Fruit fly (Drosophila melanogaster): ENCODE measurements around the gene tfc.

The tfc gene

dm6 chr3L:1319097-1319725, 63.0 kb downstream of the tfc start (continued):
- no peak for TF ChIP-seq CG9876 (GFP tag; optimal IDR thresholded peaks at IDR 0.05)
- TF ChIP-seq CG13123 (GFP tag; optimal IDR thresholded peaks at IDR 0.05), result peak; percentile 25
- TF ChIP-seq CG10543 (GFP tag; optimal IDR thresholded peaks at IDR 0.05), result no peak
- peak; percentile 68 for TF ChIP-seq jumu (GFP tag; optimal IDR thresholded peaks at IDR 0.05)
- TF ChIP-seq CG11093 (GFP tag; IDR thresholded peaks at IDR 0.05), result peak; percentile 66; the same call in 2 of the 3 replicates
- TF ChIP-seq caup (GFP tag; optimal IDR thresholded peaks at IDR 0.05; ENCODE audit: severe bottlenecking), result peak; percentile 24
- peak; percentile 18 for TF ChIP-seq pros (GFP tag; optimal IDR thresholded peaks at IDR 0.05)
- peak; percentile 29 for TF ChIP-seq salm (tag; optimal IDR thresholded peaks at IDR 0.05)
- TF ChIP-seq bsh (GFP tag; optimal IDR thresholded peaks at IDR 0.05), result peak; percentile 89 to 94
- peak; percentile 56; the same call in 2 of the 3 replicates for TF ChIP-seq CG14050 (GFP tag; IDR thresholded peaks at IDR 0.05)
- TF ChIP-seq Gsc (GFP tag; IDR thresholded peaks at IDR 0.05), result peak; percentile 42; the same call in 1 of the 2 replicates
- no peak for TF ChIP-seq luna (GFP tag; optimal IDR thresholded peaks at IDR 0.05)
- 0 out of 3 replicates have a peak, but pooled peaks have one; percentile 37 for TF ChIP-seq CG6791 (GFP tag; IDR thresholded peaks at IDR 0.05; ENCODE audit: partially characterized antibody)
- no peak for TF ChIP-seq CG7745 (tag; optimal IDR thresholded peaks at IDR 0.05)
- TF ChIP-seq chm (GFP tag; IDR thresholded peaks at IDR 0.05), result peak; percentile 73
- TF ChIP-seq CG4707 (GFP tag; optimal IDR thresholded peaks at IDR 0.05), result peak; percentile 76
- peak; percentile 48; the same call in 1 of the 2 replicates for TF ChIP-seq slbo (GFP tag; IDR thresholded peaks at IDR 0.05)
- TF ChIP-seq crol (GFP tag; IDR thresholded peaks at IDR 0.05), result 0 out of 2 replicates have a peak, but pooled peaks have one; percentile 13
- TF ChIP-seq Nf-YB (GFP tag; optimal IDR thresholded peaks at IDR 0.05), result peak; percentile 38
- TF ChIP-seq CG30020 (tag; optimal IDR thresholded peaks at IDR 0.05), result no peak
- peak; percentile 47 for TF ChIP-seq Dip3 (GFP tag; optimal IDR thresholded peaks at IDR 0.05)
- no peak for TF ChIP-seq emc (GFP tag; optimal IDR thresholded peaks at IDR 0.05)
- TF ChIP-seq CG3163 (GFP tag; optimal IDR thresholded peaks at IDR 0.05), result peak; percentile 27
- peak; percentile 7 for TF ChIP-seq Jarid2 (GFP tag; optimal IDR thresholded peaks at IDR 0.05)
- peak; percentile 15; the same call in 1 of the 2 replicates for TF ChIP-seq Ravus (GFP tag; IDR thresholded peaks at IDR 0.05)
- peak; percentile 92 for TF ChIP-seq sisA (GFP tag; IDR thresholded peaks at IDR 0.05)
- peak; percentile 81 for TF ChIP-seq Oli (tag; optimal IDR thresholded peaks at IDR 0.05)
- TF ChIP-seq CG9215 (GFP tag; IDR thresholded peaks at IDR 0.05), result 0 out of 2 replicates have a peak, but pooled peaks have one; percentile 15
- TF ChIP-seq CG9609 (GFP tag; optimal IDR thresholded peaks at IDR 0.05), result peak; percentile 64
- TF ChIP-seq CG9437 (GFP tag; optimal IDR thresholded peaks at IDR 0.05), result peak; percentile 38
- peak; percentile 87 for TF ChIP-seq ATbp (GFP tag; optimal IDR thresholded peaks at IDR 0.05)
- no peak for TF ChIP-seq Sin3A (optimal IDR thresholded peaks at IDR 0.05)
- 0 out of 2 replicates have a peak, but pooled peaks have one; percentile 9 for TF ChIP-seq al (GFP tag; IDR thresholded peaks at IDR 0.05)
- TF ChIP-seq CG18619 (GFP tag; optimal IDR thresholded peaks at IDR 0.05), result peak; percentile 57
- TF ChIP-seq PHDP (tag; optimal IDR thresholded peaks at IDR 0.05), result peak; percentile 72
- peak; percentile 80 for TF ChIP-seq Nf-YA (GFP tag; IDR thresholded peaks at IDR 0.05)
- TF ChIP-seq CG12155 (GFP tag; optimal IDR thresholded peaks at IDR 0.05), result peak; percentile 33
- TF ChIP-seq ci (GFP tag; IDR thresholded peaks at IDR 0.05), result peak; percentile 95
- TF ChIP-seq Doc2 (GFP tag; IDR thresholded peaks at IDR 0.05), result no peak
- peak; percentile 70 for TF ChIP-seq Mes4 (GFP tag; optimal IDR thresholded peaks at IDR 0.05)
- TF ChIP-seq tll (GFP tag; optimal IDR thresholded peaks at IDR 0.05), result no peak
- peak; percentile 67; the same call in 1 of the 2 replicates for TF ChIP-seq CG32532 (GFP tag; IDR thresholded peaks at IDR 0.05)
- TF ChIP-seq nmo (GFP tag; optimal IDR thresholded peaks at IDR 0.05), result peak; percentile 85
- TF ChIP-seq en (GFP tag; optimal IDR thresholded peaks at IDR 0.05), result peak; percentile 49
- TF ChIP-seq Gug (GFP tag; IDR thresholded peaks at IDR 0.05), result peak; percentile 60; the same call in 3 of the 4 replicates
- no peak for TF ChIP-seq CG11696 (GFP tag; IDR thresholded peaks at IDR 0.05)
- peak; percentile 74 for TF ChIP-seq dimm (GFP tag; IDR thresholded peaks at IDR 0.05)
- TF ChIP-seq Lpt (GFP tag; optimal IDR thresholded peaks at IDR 0.05), result no peak
- no peak for TF ChIP-seq fru (optimal IDR thresholded peaks at IDR 0.05)
- TF ChIP-seq crc (GFP tag; optimal IDR thresholded peaks at IDR 0.05), result peak; percentile 2

All from whole organism, embryonic.